Worm (Caenorhabditis elegans) whole organism, late embryonic: ENCODE data around the gene srh-222.
A peak's percentile ranks its signal among the peaks of the same experiment; 100 is the strongest.

ENCODE experiments used
- F13H6.1 ChIP-seq: sonication (generic microtip); optimal IDR thresholded peaks from 2 replicates; lab custom pipeline; 2016; ENCODE audit warnings: missing genetic modification characterization, missing compliant biosample characterization
- K09A11.1 ChIP-seq: sonication (generic microtip); optimal IDR thresholded peaks from 2 replicates; lab custom pipeline; 2017; ENCODE audit warnings: antibody characterized with exemption, mild to moderate bottlenecking, missing genetic modification characterization, missing compliant biosample characterization; ENCODE audit not compliant: insufficient read depth
- Y22D7AL.16 ChIP-seq: sonication (generic microtip); optimal IDR thresholded peaks from 2 replicates; lab custom pipeline; 2016; ENCODE audit warnings: missing genetic modification characterization, missing compliant biosample characterization
- ahr-1 ChIP-seq: sonication (generic microtip); optimal IDR thresholded peaks from 2 replicates; lab custom pipeline; 2016; ENCODE audit warnings: missing genetic modification characterization, missing compliant biosample characterization
- ama-1 ChIP-seq: fragments of 150-350 bp; optimal IDR thresholded peaks from 2 replicates; lab custom pipeline; 2014
- ceh-14 ChIP-seq: sonication (generic microtip); optimal IDR thresholded peaks from 2 replicates; lab custom pipeline; 2016; ENCODE audit warnings: missing genotype, missing genetic modification characterization, missing compliant biosample characterization
- ceh-2 ChIP-seq: sonication (generic microtip); optimal IDR thresholded peaks from 2 replicates; lab custom pipeline; 2016; ENCODE audit warnings: missing genotype, missing genetic modification characterization, missing compliant biosample characterization
- ceh-22 ChIP-seq: sonication (generic microtip); optimal IDR thresholded peaks from 2 replicates; lab custom pipeline; 2017; ENCODE audit warnings: missing biosample characterization, missing genetic modification characterization
- ceh-24 ChIP-seq: sonication (generic microtip); optimal IDR thresholded peaks from 2 replicates; lab custom pipeline; 2016; ENCODE audit warnings: mild to moderate bottlenecking, missing genetic modification characterization, missing compliant biosample characterization
- ceh-31 ChIP-seq: sonication (generic microtip); optimal IDR thresholded peaks from 2 replicates; lab custom pipeline; 2016; ENCODE audit warnings: missing genetic modification characterization, missing compliant biosample characterization
- ceh-34 ChIP-seq: sonication (generic microtip); optimal IDR thresholded peaks from 2 replicates; lab custom pipeline; 2016; ENCODE audit warnings: mild to moderate bottlenecking, missing genetic modification characterization, missing compliant biosample characterization
- ceh-48 ChIP-seq: sonication (generic microtip); optimal IDR thresholded peaks from 2 replicates; lab custom pipeline; 2016; ENCODE audit warnings: missing genetic modification characterization, inconsistent platforms, missing compliant biosample characterization
- che-1 ChIP-seq: sonication (generic microtip); optimal IDR thresholded peaks from 2 replicates; lab custom pipeline; 2016; ENCODE audit warnings: mild to moderate bottlenecking, missing genetic modification characterization, missing compliant biosample characterization
- dmd-4 ChIP-seq: sonication (generic microtip); optimal IDR thresholded peaks from 2 replicates; lab custom pipeline; 2016; ENCODE audit warnings: borderline replicate concordance, missing genetic modification characterization, missing compliant biosample characterization
- dve-1 ChIP-seq: sonication (generic microtip); optimal IDR thresholded peaks from 2 replicates; lab custom pipeline; 2017; ENCODE audit warnings: antibody characterized with exemption, mild to moderate bottlenecking, missing genetic modification characterization, missing compliant biosample characterization
- elt-2 ChIP-seq: sonication (generic microtip); optimal IDR thresholded peaks from 2 replicates; lab custom pipeline; 2016; ENCODE audit warnings: missing genetic modification reagents, missing genetic modification characterization, missing compliant biosample characterization
- fax-1 ChIP-seq: sonication (generic microtip); optimal IDR thresholded peaks from 2 replicates; lab custom pipeline; 2016; ENCODE audit warnings: missing genotype, missing genetic modification characterization, missing compliant biosample characterization
- fkh-6 ChIP-seq: sonication (generic microtip); optimal IDR thresholded peaks from 2 replicates; lab custom pipeline; 2016; ENCODE audit warnings: missing genetic modification characterization, missing compliant biosample characterization
- gmeb-2 ChIP-seq: sonication (generic microtip); optimal IDR thresholded peaks from 2 replicates; lab custom pipeline; 2016; ENCODE audit warnings: missing genetic modification characterization, inconsistent platforms, missing compliant biosample characterization
- hlh-30 ChIP-seq: sonication (generic microtip); optimal IDR thresholded peaks from 2 replicates; lab custom pipeline; 2017; ENCODE audit warnings: antibody characterized with exemption, missing genetic modification characterization, missing compliant biosample characterization; ENCODE audit not compliant: insufficient read depth
- hlh-8 ChIP-seq: sonication (generic microtip); optimal IDR thresholded peaks from 2 replicates; lab custom pipeline; 2016; ENCODE audit warnings: missing genotype, missing genetic modification characterization, missing compliant biosample characterization
- lim-6 ChIP-seq: sonication (generic microtip); optimal IDR thresholded peaks from 2 replicates; lab custom pipeline; 2016; ENCODE audit warnings: missing genetic modification characterization, missing compliant biosample characterization
- madf-2 ChIP-seq: sonication (generic microtip); optimal IDR thresholded peaks from 2 replicates; lab custom pipeline; 2017; ENCODE audit warnings: missing genetic modification characterization, missing compliant biosample characterization
- nfya-1 ChIP-seq: sonication (generic microtip); optimal IDR thresholded peaks from 2 replicates; lab custom pipeline; 2017; ENCODE audit warnings: missing genetic modification characterization, mild to moderate bottlenecking, missing compliant biosample characterization, antibody characterized with exemption, moderate library complexity
- npax-4 ChIP-seq: sonication (generic microtip); optimal IDR thresholded peaks from 2 replicates; lab custom pipeline; 2016; ENCODE audit warnings: missing genetic modification characterization, missing compliant biosample characterization
- odd-2 ChIP-seq: sonication (generic microtip); optimal IDR thresholded peaks from 2 replicates; lab custom pipeline; 2017; ENCODE audit warnings: antibody characterized with exemption, mild to moderate bottlenecking, missing genetic modification characterization, missing compliant biosample characterization
- pag-3 ChIP-seq: sonication (generic microtip); optimal IDR thresholded peaks from 2 replicates; lab custom pipeline; 2016; ENCODE audit warnings: missing compliant biosample characterization, missing genetic modification characterization, borderline replicate concordance
- pat-9 ChIP-seq: fragments of 200-800 bp; sonication (Bioruptor generic); optimal IDR thresholded peaks from 2 replicates; lab custom pipeline; 2018; ENCODE audit warnings: mild to moderate bottlenecking, missing genetic modification characterization, moderate library complexity, missing compliant biosample characterization
- pha-4 ChIP-seq: fragments of 150-350 bp; optimal IDR thresholded peaks from 2 replicates; lab custom pipeline; 2018; ENCODE audit warnings: missing biosample characterization, missing genetic modification reagents, missing genetic modification characterization
- pqm-1 ChIP-seq: sonication (generic microtip); optimal IDR thresholded peaks from 2 replicates; lab custom pipeline; 2016; ENCODE audit warnings: missing genetic modification characterization, missing compliant biosample characterization
- pros-1 ChIP-seq: fragments of 150-350 bp; optimal IDR thresholded peaks from 2 replicates; lab custom pipeline; 2014; ENCODE audit warnings: missing biosample characterization, missing genetic modification reagents, missing genetic modification characterization
- ref-2 ChIP-seq: sonication (generic microtip); optimal IDR thresholded peaks from 2 replicates; lab custom pipeline; 2016; ENCODE audit warnings: missing genetic modification characterization, missing compliant biosample characterization
- rnt-1 ChIP-seq: sonication (generic microtip); optimal IDR thresholded peaks from 2 replicates; lab custom pipeline; 2016; ENCODE audit warnings: missing genetic modification characterization, missing compliant biosample characterization
- sox-2 ChIP-seq: fragments of 200-800 bp; sonication (Bioruptor generic); IDR thresholded peaks from 2 replicates; pipeline ENCODE4 v1.3.6; 2022; ENCODE audit warnings: missing genetic modification reagents, missing genetic modification characterization, missing compliant biosample characterization
- syd-9 ChIP-seq: sonication (generic microtip); optimal IDR thresholded peaks from 2 replicates; lab custom pipeline; 2016; ENCODE audit warnings: mild to moderate bottlenecking, missing genetic modification characterization, moderate library complexity, missing compliant biosample characterization
- tbx-2 ChIP-seq: sonication (generic microtip); optimal IDR thresholded peaks from 2 replicates; lab custom pipeline; 2016; ENCODE audit warnings: missing genetic modification characterization, missing compliant biosample characterization
- unc-86 ChIP-seq: sonication (generic microtip); optimal IDR thresholded peaks from 2 replicates; lab custom pipeline; 2016; ENCODE audit warnings: missing genetic modification characterization, missing compliant biosample characterization
- ztf-16 ChIP-seq: sonication (generic microtip); optimal IDR thresholded peaks from 2 replicates; lab custom pipeline; 2017; ENCODE audit warnings: missing genetic modification characterization, missing compliant biosample characterization

srh-222 gene

DNA sequence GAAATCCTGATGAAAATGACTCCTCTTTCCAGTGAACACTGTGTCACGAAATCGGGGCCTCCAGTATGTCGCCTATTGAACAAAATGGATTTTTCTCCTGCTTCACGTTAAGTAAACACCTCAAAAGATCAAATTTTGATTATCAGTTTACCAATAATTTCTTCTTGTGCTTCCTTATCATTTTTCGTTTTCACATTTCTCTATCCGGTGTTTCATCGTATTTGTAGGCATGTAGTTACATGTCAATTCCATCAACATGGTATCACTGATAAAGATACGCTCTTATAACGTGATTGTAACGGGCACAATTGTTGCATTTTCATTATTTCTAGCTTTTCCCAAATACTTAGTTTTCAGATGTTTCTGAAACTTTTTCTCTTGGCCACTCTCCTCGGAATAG lies 35.2 kb upstream of the srh-222 start, which contains the start of gene clec-72:
TSS of gene clec-72 (plus strand) at position 358 of the 400 bp plus-strand sequence.
- TF ChIP-seq elt-2 (peak; percentile 29), npax-4 (tag; lab: Kevin White, UChicago) (no peak), unc-86 (tag; lab: Kevin White, UChicago) (no peak), ztf-16 (tag; lab: Kevin White, UChicago) (no peak)
- TF ChIP-seq, all 69 proteins: peak for 1

DNA sequence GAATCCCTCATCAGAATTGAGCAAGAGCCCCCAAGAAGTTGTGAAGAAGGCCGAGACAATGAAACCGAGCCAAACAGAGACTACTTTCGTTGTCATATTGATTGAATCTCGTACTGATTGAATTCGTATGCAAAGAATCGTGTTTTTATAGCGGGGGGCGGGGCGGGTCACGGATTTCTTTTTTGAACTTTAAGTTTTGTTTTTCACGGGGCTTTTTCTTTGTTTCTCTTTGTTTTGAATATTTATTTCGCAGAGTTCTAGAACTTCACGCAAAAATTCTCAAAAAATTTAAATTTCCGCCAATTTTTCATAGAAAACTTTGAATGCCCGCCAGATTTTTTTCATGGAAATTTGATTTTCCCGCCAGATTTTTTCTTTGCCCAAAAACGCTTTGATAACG lies 23.5 kb upstream of the srh-222 start, which contains the start of gene clec-73:
TSS of gene clec-73 (minus strand) at position 101 of the 400 bp plus-strand sequence.
- TF ChIP-seq pqm-1 = no peak
- no peak for TF ChIP-seq ztf-16 (tag; lab: Kevin White, UChicago)
- TF ChIP-seq gmeb-2 = no peak
- TF ChIP-seq che-1 (tag; lab: Kevin White, UChicago) = no peak
- no peak for TF ChIP-seq ama-1 (lab: Kevin White, UChicago)
- TF ChIP-seq hlh-30 (tag; lab: Kevin White, UChicago) = no peak
- TF ChIP-seq ceh-24 (tag; lab: Kevin White, UChicago) = no peak
- TF ChIP-seq fkh-6 (tag; lab: Kevin White, UChicago) = no peak
- TF ChIP-seq lim-6 = no peak
- no peak for TF ChIP-seq nfya-1 (tag; lab: Kevin White, UChicago)
- TF ChIP-seq ceh-31 (tag; lab: Kevin White, UChicago) = no peak
- TF ChIP-seq odd-2 (tag; lab: Kevin White, UChicago) = no peak
- TF ChIP-seq ceh-2 (tag; lab: Kevin White, UChicago) = no peak
- TF ChIP-seq ceh-48 (tag; lab: Kevin White, UChicago) = no peak
- no peak for TF ChIP-seq ahr-1

ce11 chrIV:3956705-3957104 lies 22.9 kb upstream of the srh-222 start, which contains the start of gene clec-74:
Gene clec-74 (plus strand): TSS chrIV:3957005.
- TF ChIP-seq ceh-14 (no peak), ref-2 (tag; lab: Kevin White, UChicago) (no peak)

ce11 chrIV:3960396-3960795 lies 19.2 kb upstream of the srh-222 start, which contains the start of gene clec-75:
Gene clec-75 (plus strand): TSS chrIV:3960734.
- no peak for TF ChIP-seq madf-2 (tag; lab: Kevin White, UChicago)
- no peak for TF ChIP-seq nfya-1 (tag; lab: Kevin White, UChicago)
- TF ChIP-seq hlh-8 = no peak
- no peak for TF ChIP-seq pat-9 (tag; lab: Kevin White, UChicago)
- no peak for TF ChIP-seq pros-1 (tag; lab: Kevin White, UChicago)
- TF ChIP-seq pha-4 (tag; lab: Kevin White, UChicago) = no peak
- no peak for TF ChIP-seq tbx-2
- no peak for TF ChIP-seq K09A11.1 (tag; lab: Kevin White, UChicago)
- TF ChIP-seq Y22D7AL.16 (tag; lab: Kevin White, UChicago) = no peak
- no peak for TF ChIP-seq dmd-4
- no peak for TF ChIP-seq syd-9
- TF ChIP-seq, all 69 proteins: peak for 0

ce11 chrIV:3962584-3962983 lies 17.0 kb upstream of the srh-222 start, which contains the start of gene Y46C8AM.1:
Gene Y46C8AM.1 (plus strand): TSS chrIV:3962884.
- TF ChIP-seq pag-3 (tag; lab: Kevin White, UChicago) (no peak), elt-2 (no peak), F13H6.1 (tag; lab: Kevin White, UChicago) (no peak), ceh-31 (tag; lab: Kevin White, UChicago) (no peak), unc-86 (tag; lab: Kevin White, UChicago) (no peak), ceh-34 (tag; lab: Kevin White, UChicago) (no peak), fax-1 (tag; lab: Kevin White, UChicago) (no peak), dmd-4 (no peak), sox-2 (no peak), syd-9 (no peak), K09A11.1 (tag; lab: Kevin White, UChicago) (no peak), ceh-24 (tag; lab: Kevin White, UChicago) (no peak), hlh-30 (tag; lab: Kevin White, UChicago) (no peak), dve-1 (tag; lab: Kevin White, UChicago) (no peak), ceh-22 (tag; lab: Kevin White, UChicago) (no peak), pqm-1 (no peak), npax-4 (tag; lab: Kevin White, UChicago) (no peak), rnt-1 (tag; lab: Kevin White, UChicago) (no peak)
